Fruit fly (Drosophila melanogaster): Measurements from ENCODE around the gene Axn.
A peak's percentile ranks its signal among the peaks of the same experiment; 100 is the strongest.

Gene Axn

dm6 chr3R:30060451-30061153 lies 38.0 kb downstream of the Axn start (continued):
- TF ChIP-seq MESR4 (GFP tag; optimal IDR thresholded peaks at IDR 0.05), result no peak
- no peak for TF ChIP-seq luna (GFP tag; optimal IDR thresholded peaks at IDR 0.05)
- TF ChIP-seq BEAF-32 (GFP tag; optimal IDR thresholded peaks at IDR 0.05), result no peak
- no peak for TF ChIP-seq danr (GFP tag; IDR thresholded peaks at IDR 0.05)
- TF ChIP-seq vvl (GFP tag; IDR thresholded peaks at IDR 0.05), result no peak; the same call in 1 of the 2 replicates

- TF ChIP-seq gem (tag; optimal IDR thresholded peaks at IDR 0.05) (peak; percentile 93), CG3281 (GFP tag; optimal IDR thresholded peaks at IDR 0.05) (peak; percentile 72), D (optimal IDR thresholded peaks at IDR 0.05) (no peak), D (GFP tag; optimal IDR thresholded peaks at IDR 0.05) (peak; percentile 93), CG8281 (tag; optimal IDR thresholded peaks at IDR 0.05) (peak; percentile 67), CG10366 (GFP tag; IDR thresholded peaks at IDR 0.05) (peak; percentile 95), Sox100B (GFP tag; optimal IDR thresholded peaks at IDR 0.05) (peak; percentile 91), CG2678 (tag; optimal IDR thresholded peaks at IDR 0.05) (peak; percentile 95), CG18011 (GFP tag; optimal IDR thresholded peaks at IDR 0.05) (no peak), grau (tag; optimal IDR thresholded peaks at IDR 0.05) (peak; percentile 39), mam (GFP tag; optimal IDR thresholded peaks at IDR 0.05) (peak; percentile 87), caup (GFP tag; optimal IDR thresholded peaks at IDR 0.05; ENCODE audit: severe bottlenecking) (peak; percentile 85), MESR4 (GFP tag; optimal IDR thresholded peaks at IDR 0.05) (no peak), CHES-1-like (GFP tag; optimal IDR thresholded peaks at IDR 0.05) (peak; percentile 43), so (GFP tag; IDR thresholded peaks at IDR 0.05) (peak; percentile 93), HLHmδ (GFP tag; optimal IDR thresholded peaks at IDR 0.05) (no peak), phol (tag; optimal IDR thresholded peaks at IDR 0.05) (peak; percentile 92), sqz (GFP tag; optimal IDR thresholded peaks at IDR 0.05) (peak; percentile 75), CG11560 (tag; IDR thresholded peaks at IDR 0.05) (0 out of 3 replicates have a peak, but pooled peaks have one; percentile 23), Aef1 (GFP tag; IDR thresholded peaks at IDR 0.05) (peak; percentile 92), org-1 (GFP tag; optimal IDR thresholded peaks at IDR 0.05) (peak; percentile 74), Trl (optimal IDR thresholded peaks at IDR 0.05) (peak in 1 of 2 experiments; percentile 1), Trl (GFP tag; optimal IDR thresholded peaks at IDR 0.05) (peak; percentile 92), gcm2 (GFP tag; optimal IDR thresholded peaks at IDR 0.05) (peak; percentile 19), sima (GFP tag; optimal IDR thresholded peaks at IDR 0.05) (peak; percentile 88), slbo (GFP tag; IDR thresholded peaks at IDR 0.05) (peak; percentile 79), usp (GFP tag; optimal IDR thresholded peaks at IDR 0.05) (no peak), slou (GFP tag; optimal IDR thresholded peaks at IDR 0.05) (peak; percentile 63), Ravus (GFP tag; IDR thresholded peaks at IDR 0.05) (peak; percentile 72), CG31365 (tag; optimal IDR thresholded peaks at IDR 0.05) (peak; percentile 63), CG18619 (GFP tag; optimal IDR thresholded peaks at IDR 0.05) (peak; percentile 27), Ets97D (GFP tag; optimal IDR thresholded peaks at IDR 0.05) (peak; percentile 69), CG17385 (GFP tag; optimal IDR thresholded peaks at IDR 0.05) (peak; percentile 70), CG1832 (GFP tag; optimal IDR thresholded peaks at IDR 0.05) (no peak), btn (GFP tag; optimal IDR thresholded peaks at IDR 0.05) (peak; percentile 77), Fer2 (tag; optimal IDR thresholded peaks at IDR 0.05) (peak; percentile 63), abd-A (tag; optimal IDR thresholded peaks at IDR 0.05) (peak; percentile 60), Drgx (GFP tag; IDR thresholded peaks at IDR 0.05) (peak; percentile 91), YL-1 (GFP tag; optimal IDR thresholded peaks at IDR 0.05) (no peak), CG6254 (GFP tag; optimal IDR thresholded peaks at IDR 0.05) (peak; percentile 86), vfl (GFP tag; optimal IDR thresholded peaks at IDR 0.05) (peak; percentile 47), D19B (GFP tag; optimal IDR thresholded peaks at IDR 0.05) (peak; percentile 50), CG9797 (GFP tag; optimal IDR thresholded peaks at IDR 0.05) (no peak), CG18476 (GFP tag; optimal IDR thresholded peaks at IDR 0.05) (peak; percentile 90), CG6272 (GFP tag; IDR thresholded peaks at IDR 0.05) (peak; percentile 72)
Measured at dm6 chr3R:30061154-30061482, 38.5 kb downstream of the Axn start.

Data from whole organism, embryonic.